Worm (Caenorhabditis elegans) whole organism, midembryonic: ENCODE data around the gene C06B8.7.

Experiments used
- cog-1 ChIP-seq: sonication (generic microtip); optimal IDR thresholded peaks from 2 replicates; lab custom pipeline; 2016; ENCODE audit warnings: missing genetic modification characterization, missing compliant biosample characterization
- flt-1 ChIP-seq: fragments of 200-800 bp; sonication (Bioruptor generic); IDR thresholded peaks from 2 replicates; pipeline ENCODE4 v1.3.6; 2022; ENCODE audit warnings: missing genetic modification characterization, missing compliant biosample characterization
- med-1 ChIP-seq: sonication (generic microtip); optimal IDR thresholded peaks from 2 replicates; lab custom pipeline; 2017; ENCODE audit warnings: missing genetic modification characterization, mild to moderate bottlenecking, missing compliant biosample characterization, antibody characterized with exemption, missing genetic modification reagents; ENCODE audit not compliant: insufficient read depth
- ref-1 ChIP-seq: fragments of 200-800 bp; sonication (Bioruptor generic); conservative IDR thresholded peaks from 2 replicates; pipeline ENCODE4 v1.3.6; 2022; ENCODE audit warnings: missing genetic modification reagents, missing genetic modification characterization, missing compliant biosample characterization

- no peak for TF ChIP-seq ref-1
- no peak for TF ChIP-seq flt-1
- no peak for TF ChIP-seq cog-1 (tag; lab: Kevin White, UChicago)
- TF ChIP-seq med-1 = no peak
Observed at ce11 chrV:15519845-15520244, 21.3 kb downstream of the C06B8.7 start.
